Worm (Caenorhabditis elegans) whole organism, young adult: ENCODE measurements around the gene sto-4.
"Not testable (repeated sequence)": the region's sequence is repeated elsewhere in the genome, so short reads cannot be mapped to it uniquely, and the experiment has no call there.

Experiments
- B0019.2 ChIP-seq: fragments of 200-800 bp; sonication (Bioruptor generic); conservative IDR thresholded peaks from 2 replicates; pipeline ENCODE4 v1.3.6; 2022; ENCODE audit warnings: missing genetic modification reagents, missing genetic modification characterization, missing compliant biosample characterization
- B0035.1 ChIP-seq: sonication (generic microtip); optimal IDR thresholded peaks from 2 replicates; lab custom pipeline; 2016; ENCODE audit warnings: missing genetic modification characterization, mild to moderate bottlenecking, missing compliant biosample characterization, missing genotype, missing genetic modification reagents
- B0261.1 ChIP-seq: sonication (generic microtip); optimal IDR thresholded peaks from 2 replicates; lab custom pipeline; 2016; ENCODE audit warnings: mild to moderate bottlenecking, missing genetic modification characterization, moderate library complexity, missing compliant biosample characterization
- B0336.3 ChIP-seq: fragments of 200-800 bp; sonication (Bioruptor generic); IDR thresholded peaks from 2 replicates; pipeline ENCODE4 v1.3.6; 2022; ENCODE audit warnings: missing genetic modification characterization, missing compliant biosample characterization
- F10E7.11 ChIP-seq: sonication (generic microtip); optimal IDR thresholded peaks from 2 replicates; lab custom pipeline; 2017; ENCODE audit warnings: mild to moderate bottlenecking, missing genetic modification characterization, moderate library complexity, missing compliant biosample characterization
- F52B5.7 ChIP-seq: sonication (generic microtip); optimal IDR thresholded peaks from 2 replicates; lab custom pipeline; 2016; ENCODE audit warnings: mild to moderate bottlenecking, missing genetic modification characterization, missing compliant biosample characterization
- K11D2.4 ChIP-seq: fragments of 200-800 bp; sonication (Bioruptor generic); IDR thresholded peaks from 2 replicates; pipeline ENCODE4 v1.3.6; 2022; ENCODE audit warnings: missing genetic modification reagents, missing genetic modification characterization, missing compliant biosample characterization
- K12H6.12 ChIP-seq: fragments of 200-800 bp; sonication (Bioruptor generic); optimal IDR thresholded peaks from 2 replicates; lab custom pipeline; 2018; ENCODE audit warnings: mild to moderate bottlenecking, missing genetic modification characterization, missing compliant biosample characterization
- akir-1 ChIP-seq: fragments of 200-800 bp; sonication (Bioruptor generic); optimal IDR thresholded peaks from 2 replicates; lab custom pipeline; 2018; ENCODE audit warnings: mild to moderate bottlenecking, missing genetic modification characterization, moderate library complexity, missing compliant biosample characterization
- ama-1 ChIP-seq, 3 experiments: fragments of 150-350 bp in 1 of 3; sonication (generic microtip) in 2 of 3; optimal IDR thresholded peaks; 2 replicates each; lab custom pipeline; 2014 to 2018; ENCODE audit warnings: missing biosample characterization in 2 of 3, missing genetic modification characterization in 2 of 3, missing genetic modification reagents in 2 of 3
- atf-7 ChIP-seq: sonication (generic microtip); optimal IDR thresholded peaks from 2 replicates; lab custom pipeline; 2017; ENCODE audit warnings: mild to moderate bottlenecking, missing genetic modification characterization, missing compliant biosample characterization
- athp-1 ChIP-seq: sonication (generic microtip); optimal IDR thresholded peaks from 2 replicates; lab custom pipeline; 2017; ENCODE audit warnings: mild to moderate bottlenecking, missing genetic modification characterization, missing compliant biosample characterization
- attf-5 ChIP-seq: fragments of 200-800 bp; sonication (Bioruptor generic); optimal IDR thresholded peaks from 2 replicates; lab custom pipeline; 2018; ENCODE audit warnings: mild to moderate bottlenecking, missing genetic modification characterization, missing compliant biosample characterization
- cebp-1 ChIP-seq, 2 experiments: fragments of 200-800 bp in 1 of 2; sonication (Bioruptor generic) in 1 of 2; sonication (generic microtip) in 1 of 2; IDR thresholded peaks in 1 of 2; optimal IDR thresholded peaks in 1 of 2; 2 replicates each; pipeline versions ENCODE4 v1.3.6 to Lab custom; 2017 to 2022; ENCODE audit warnings: missing compliant biosample characterization in 2 of 2, missing genetic modification characterization in 2 of 2, mild to moderate bottlenecking in 1 of 2, missing genetic modification reagents in 1 of 2, moderate library complexity in 1 of 2
- ceh-27 ChIP-seq: fragments of 200-800 bp; sonication (Bioruptor generic); optimal IDR thresholded peaks from 2 replicates; lab custom pipeline; 2018; ENCODE audit warnings: mild to moderate bottlenecking, missing genetic modification characterization, moderate library complexity, missing compliant biosample characterization
- ceh-40 ChIP-seq: fragments of 200-800 bp; sonication (Bioruptor generic); IDR thresholded peaks from 2 replicates; pipeline ENCODE4 v1.3.6; 2022; ENCODE audit warnings: missing genetic modification characterization, missing compliant biosample characterization
- ceh-79 ChIP-seq: sonication (generic microtip); optimal IDR thresholded peaks from 2 replicates; lab custom pipeline; 2017; ENCODE audit warnings: mild to moderate bottlenecking, missing genetic modification characterization, missing compliant biosample characterization
- chd-7 ChIP-seq: sonication (generic microtip); optimal IDR thresholded peaks from 2 replicates; lab custom pipeline; 2016; ENCODE audit warnings: mild to moderate bottlenecking, missing genetic modification characterization, moderate library complexity, missing compliant biosample characterization
- dox-1 ChIP-seq: fragments of 200-800 bp; sonication (Bioruptor generic); IDR thresholded peaks from 2 replicates; pipeline ENCODE4 v1.3.6; 2022; ENCODE audit warnings: missing genetic modification reagents, missing genetic modification characterization, missing compliant biosample characterization
- dpff-1 ChIP-seq: sonication (generic microtip); optimal IDR thresholded peaks from 2 replicates; lab custom pipeline; 2017; ENCODE audit warnings: mild to moderate bottlenecking, missing genetic modification characterization, missing compliant biosample characterization
- egl-44 ChIP-seq: fragments of 200-800 bp; sonication (Bioruptor generic); IDR thresholded peaks from 2 replicates; pipeline ENCODE4 v1.3.6; 2022; ENCODE audit warnings: missing genetic modification reagents, missing genetic modification characterization, missing compliant biosample characterization
- egrh-3 ChIP-seq: fragments of 200-800 bp; sonication (Bioruptor generic); IDR thresholded peaks from 2 replicates; pipeline ENCODE4 v1.3.6; 2022; ENCODE audit warnings: missing genetic modification reagents, missing genetic modification characterization, missing compliant biosample characterization
- ekl-4 ChIP-seq: fragments of 200-800 bp; sonication (Bioruptor generic); IDR thresholded peaks from 2 replicates; pipeline ENCODE4 v1.3.6; 2022; ENCODE audit warnings: missing genetic modification reagents, missing genetic modification characterization, missing compliant biosample characterization
- fkh-3 ChIP-seq: sonication (generic microtip); optimal IDR thresholded peaks from 2 replicates; lab custom pipeline; 2016; ENCODE audit warnings: mild to moderate bottlenecking, missing genetic modification characterization, missing compliant biosample characterization
- gei-17 ChIP-seq: fragments of 200-800 bp; sonication (Bioruptor generic); optimal IDR thresholded peaks from 2 replicates; lab custom pipeline; 2018; ENCODE audit warnings: mild to moderate bottlenecking, missing genetic modification characterization, missing compliant biosample characterization
- hmg-1.2 ChIP-seq: fragments of 200-800 bp; sonication (Bioruptor generic); IDR thresholded peaks from 2 replicates; pipeline ENCODE4 v1.3.6; 2022; ENCODE audit warnings: missing genetic modification reagents, missing genetic modification characterization, missing compliant biosample characterization
- let-607 ChIP-seq, 2 experiments: fragments of 200-800 bp in 1 of 2; sonication (Bioruptor generic) in 1 of 2; sonication (generic microtip) in 1 of 2; optimal IDR thresholded peaks; 2 replicates each; lab custom pipeline; 2016 to 2018; ENCODE audit warnings: mild to moderate bottlenecking in 2 of 2, missing compliant biosample characterization in 2 of 2, missing genetic modification characterization in 2 of 2, moderate library complexity in 2 of 2, missing genotype in 1 of 2
- lin-40 ChIP-seq: sonication (generic microtip); optimal IDR thresholded peaks from 2 replicates; lab custom pipeline; 2016; ENCODE audit warnings: missing genetic modification characterization, mild to moderate bottlenecking, missing compliant biosample characterization, missing genotype, missing genetic modification reagents
- lir-1 ChIP-seq: fragments of 200-800 bp; sonication (Bioruptor generic); conservative IDR thresholded peaks from 2 replicates; pipeline ENCODE4 v1.3.6; 2022; ENCODE audit warnings: missing genetic modification reagents, missing genetic modification characterization, missing compliant biosample characterization
- madf-3 ChIP-seq: fragments of 200-800 bp; sonication (Bioruptor generic); IDR thresholded peaks from 2 replicates; pipeline ENCODE4 v1.3.6; 2022; ENCODE audit warnings: missing genetic modification reagents, missing genetic modification characterization, missing compliant biosample characterization
- mcd-1 ChIP-seq: fragments of 200-800 bp; sonication (Bioruptor generic); IDR thresholded peaks from 2 replicates; pipeline ENCODE4 v1.3.6; 2022; ENCODE audit warnings: missing genetic modification reagents, missing genetic modification characterization, missing compliant biosample characterization
- mes-4 ChIP-seq: sonication (generic microtip); optimal IDR thresholded peaks from 2 replicates; lab custom pipeline; 2016; ENCODE audit warnings: missing genotype, missing genetic modification characterization, missing compliant biosample characterization
- nfya-2 ChIP-seq: fragments of 200-800 bp; sonication (Bioruptor generic); IDR thresholded peaks from 2 replicates; pipeline ENCODE4 v1.3.6; 2022; ENCODE audit warnings: missing genetic modification reagents, missing genetic modification characterization, missing compliant biosample characterization
- nhr-90 ChIP-seq: sonication (generic microtip); optimal IDR thresholded peaks from 2 replicates; lab custom pipeline; 2016; ENCODE audit warnings: missing genotype, mild to moderate bottlenecking, missing genetic modification characterization, missing compliant biosample characterization
- repo-1 ChIP-seq: sonication (generic microtip); optimal IDR thresholded peaks from 2 replicates; lab custom pipeline; 2017; ENCODE audit warnings: mild to moderate bottlenecking, missing genetic modification characterization, missing compliant biosample characterization
- snpc-4 ChIP-seq, 5 experiments: fragments of 150-350 bp in 1 of 5; sonication (generic microtip) in 4 of 5; optimal IDR thresholded peaks; 2 replicates each; lab custom pipeline; 2014 to 2018; ENCODE audit warnings: missing genetic modification characterization in 5 of 5, missing biosample characterization in 3 of 5, antibody characterized with exemption in 2 of 5, mild to moderate bottlenecking in 2 of 5, missing compliant biosample characterization in 2 of 5, missing genotype in 2 of 5, moderate library complexity in 2 of 5, missing genetic modification reagents in 1 of 5
- somi-1 ChIP-seq: fragments of 200-800 bp; sonication (Bioruptor generic); optimal IDR thresholded peaks from 2 replicates; lab custom pipeline; 2018; ENCODE audit warnings: mild to moderate bottlenecking, missing genetic modification characterization, missing compliant biosample characterization
- tbp1 ChIP-seq: fragments of 200-800 bp; sonication (Bioruptor generic); optimal IDR thresholded peaks from 2 replicates; lab custom pipeline; 2018; ENCODE audit warnings: mild to moderate bottlenecking, missing genetic modification characterization, missing compliant biosample characterization
- tlf-1 ChIP-seq: fragments of 200-800 bp; sonication (Bioruptor generic); optimal IDR thresholded peaks from 2 replicates; lab custom pipeline; 2018; ENCODE audit warnings: mild to moderate bottlenecking, missing genetic modification characterization, missing compliant biosample characterization
- xnd-1 ChIP-seq: sonication (generic microtip); optimal IDR thresholded peaks from 2 replicates; lab custom pipeline; 2016; ENCODE audit warnings: missing genotype, missing genetic modification reagents, missing genetic modification characterization, missing compliant biosample characterization
- zfh-2 ChIP-seq: fragments of 200-800 bp; sonication (Bioruptor generic); conservative IDR thresholded peaks from 2 replicates; pipeline ENCODE4 v1.3.6; 2022; ENCODE audit warnings: missing genetic modification reagents, missing genetic modification characterization, missing compliant biosample characterization
- ztf-18 ChIP-seq: sonication (generic microtip); optimal IDR thresholded peaks from 2 replicates; lab custom pipeline; 2016; ENCODE audit warnings: missing genotype, mild to moderate bottlenecking, missing genetic modification characterization, missing compliant biosample characterization
- ztf-26 ChIP-seq: sonication (generic microtip); optimal IDR thresholded peaks from 2 replicates; lab custom pipeline; 2017; ENCODE audit warnings: missing genetic modification characterization, missing compliant biosample characterization
- ztf-28 ChIP-seq: fragments of 200-800 bp; sonication (Bioruptor generic); IDR thresholded peaks from 2 replicates; pipeline ENCODE4 v1.3.6; 2022; ENCODE audit warnings: missing genetic modification reagents, missing genetic modification characterization, missing compliant biosample characterization
- ztf-3 ChIP-seq: fragments of 200-800 bp; sonication (Bioruptor generic); optimal IDR thresholded peaks from 2 replicates; lab custom pipeline; 2018; ENCODE audit warnings: mild to moderate bottlenecking, missing genetic modification characterization, missing compliant biosample characterization

sto-4 gene

DNA sequence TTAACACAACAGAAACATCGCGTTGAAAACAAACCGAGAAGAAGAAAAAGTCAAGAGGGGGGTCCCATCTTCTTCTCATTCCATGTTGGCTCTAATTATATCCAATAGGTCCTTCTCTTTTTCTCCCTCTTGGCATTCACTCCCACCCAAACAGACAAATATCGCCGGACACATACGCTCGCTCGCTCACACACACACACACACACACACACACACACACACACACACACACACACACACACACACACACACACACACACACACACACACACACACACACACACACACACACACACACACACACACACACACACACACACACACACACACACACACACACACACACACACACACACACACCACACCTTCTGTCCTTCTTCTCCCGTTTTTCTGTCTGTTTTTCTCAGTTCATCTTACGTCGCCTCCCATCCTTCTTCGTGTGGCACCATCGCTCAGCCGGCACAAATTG is at the start of gene sto-4:
TSS of gene sto-4 (plus strand) at position 360 of the 469 bp plus-strand sequence.
- TF ChIP-seq F10E7.11 (tag; lab: Kevin White, UChicago) (peak; percentile 64), lir-1 (peak; percentile 97), mcd-1 (GFP tag; lab: Robert Waterston, UW) (peak; percentile 37; the same call in 1 of the 2 replicates), let-607 (tag; optimal IDR thresholded peaks at IDR 0.05; lab: Kevin White, UChicago) (peak in 1 of 2 experiments; percentile 61), atf-7 (peak; percentile 54), dox-1 (peak; percentile 85; the same call in 1 of the 2 replicates), B0035.1 (peak; percentile 20), athp-1 (peak; percentile 63), repo-1 (tag; lab: Kevin White, UChicago) (peak; percentile 64), tlf-1 (peak; percentile 57), akir-1 (peak; percentile 56), snpc-4 (tag; optimal IDR thresholded peaks at IDR 0.05; lab: Kevin White, UChicago) (peak in 2 of 4 experiments; percentile 19 to 36), gei-17 (GFP tag; lab: Kevin White, UChicago) (peak; percentile 56), egl-44 (GFP tag; lab: Robert Waterston, UW) (0 out of 2 replicates have a peak, but pooled peaks have one; percentile 50), lin-40 (tag; lab: Kevin White, UChicago) (peak; percentile 77), F52B5.7 (tag; lab: Kevin White, UChicago) (peak; percentile 60), cebp-1 (tag; optimal IDR thresholded peaks at IDR 0.05; lab: Kevin White, UChicago) (peak; percentile 86), B0336.3 (GFP tag; lab: Robert Waterston, UW) (peak; percentile 74), chd-7 (peak; percentile 96), ceh-27 (peak; percentile 96), attf-5 (GFP tag; lab: Kevin White, UChicago) (peak; percentile 67), B0261.1 (tag; lab: Kevin White, UChicago) (peak; percentile 29), tbp1 (peak; percentile 64), ztf-18 (peak; percentile 24), ztf-3 (GFP tag; lab: Kevin White, UChicago) (peak; percentile 100), somi-1 (peak; percentile 90), ztf-26 (tag; lab: Kevin White, UChicago) (peak; percentile 91), fkh-3 (tag; lab: Kevin White, UChicago) (peak; percentile 34), K12H6.12 (tag; lab: Kevin White, UChicago) (peak; percentile 98), egrh-3 (GFP tag; lab: Robert Waterston, UW) (peak; percentile 89), hmg-1.2 (GFP tag; lab: Robert Waterston, UW) (peak; percentile 71), zfh-2 (GFP tag; lab: Robert Waterston, UW) (peak; percentile 84), K11D2.4 (GFP tag; lab: Robert Waterston, UW) (peak; percentile 53; the same call in 1 of the 2 replicates)
- not testable (repeated sequence) for TF ChIP-seq snpc-4 (GFP tag; optimal IDR thresholded peaks at IDR 0.05; lab: Kevin White, UChicago); cebp-1 (GFP tag; IDR thresholded peaks at IDR 0.05; lab: Robert Waterston, UW)
- TF ChIP-seq, all 124 proteins: peak for 33; not testable (repeated sequence) for 91

DNA sequence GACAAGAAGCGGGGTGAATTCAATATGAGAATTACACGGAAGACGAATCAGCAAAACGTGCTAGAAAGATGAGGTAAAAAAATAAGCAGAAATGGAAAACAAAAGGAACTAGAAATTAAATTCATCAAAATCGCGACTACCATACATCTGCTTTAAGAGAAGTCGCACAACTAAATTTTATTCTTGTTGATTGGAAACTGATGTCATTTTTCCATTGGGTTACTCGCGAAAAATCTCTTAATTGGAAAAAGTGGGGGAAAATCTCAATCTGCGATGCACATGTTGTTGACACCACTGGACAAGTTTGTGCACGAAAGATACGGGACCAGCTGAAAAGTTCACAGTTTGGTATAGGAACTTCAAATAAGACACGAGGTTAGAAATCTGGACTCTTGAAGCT is 47.0 kb upstream of the sto-4 start:
- TF ChIP-seq lir-1 (no peak), dpff-1 (no peak), nfya-2 (GFP tag; lab: Robert Waterston, UW) (no peak), ama-1 (optimal IDR thresholded peaks at IDR 0.05; lab: Kevin White, UChicago) (no peak), ama-1 (GFP tag; optimal IDR thresholded peaks at IDR 0.05; lab: Kevin White, UChicago) (no peak), ceh-79 (tag; lab: Kevin White, UChicago) (no peak), ekl-4 (GFP tag; lab: Robert Waterston, UW) (no peak), madf-3 (GFP tag; lab: Robert Waterston, UW) (no peak), mes-4 (no peak), ceh-40 (no peak), egl-44 (GFP tag; lab: Robert Waterston, UW) (no peak), nhr-90 (tag; lab: Kevin White, UChicago) (no peak), ztf-28 (GFP tag; lab: Robert Waterston, UW) (no peak), B0019.2 (GFP tag; lab: Robert Waterston, UW) (no peak), xnd-1 (no peak)
